Worm (Caenorhabditis elegans) whole organism, late embryonic: ENCODE measurements around the gene lido-4.

Experiments used
- ceh-22 ChIP-seq: sonication (generic microtip); optimal IDR thresholded peaks from 2 replicates; lab custom pipeline; 2017; ENCODE audit warnings: missing biosample characterization, missing genetic modification characterization
- elt-2 ChIP-seq: sonication (generic microtip); optimal IDR thresholded peaks from 2 replicates; lab custom pipeline; 2016; ENCODE audit warnings: missing genetic modification reagents, missing genetic modification characterization, missing compliant biosample characterization
- ets-4 ChIP-seq: sonication (generic microtip); optimal IDR thresholded peaks from 2 replicates; lab custom pipeline; 2016; ENCODE audit warnings: missing genetic modification characterization, missing compliant biosample characterization
- fkh-10 ChIP-seq: fragments of 150-350 bp; optimal IDR thresholded peaks from 2 replicates; lab custom pipeline; 2014; ENCODE audit warnings: missing biosample characterization, missing genetic modification reagents, missing genetic modification characterization
- odd-2 ChIP-seq: sonication (generic microtip); optimal IDR thresholded peaks from 2 replicates; lab custom pipeline; 2017; ENCODE audit warnings: antibody characterized with exemption, mild to moderate bottlenecking, missing genetic modification characterization, missing compliant biosample characterization
- pat-9 ChIP-seq: fragments of 200-800 bp; sonication (Bioruptor generic); optimal IDR thresholded peaks from 2 replicates; lab custom pipeline; 2018; ENCODE audit warnings: mild to moderate bottlenecking, missing genetic modification characterization, moderate library complexity, missing compliant biosample characterization
- pha-4 ChIP-seq: fragments of 150-350 bp; optimal IDR thresholded peaks from 2 replicates; lab custom pipeline; 2018; ENCODE audit warnings: missing biosample characterization, missing genetic modification reagents, missing genetic modification characterization
- pqm-1 ChIP-seq: sonication (generic microtip); optimal IDR thresholded peaks from 2 replicates; lab custom pipeline; 2016; ENCODE audit warnings: missing genetic modification characterization, missing compliant biosample characterization
- tbx-2 ChIP-seq: sonication (generic microtip); optimal IDR thresholded peaks from 2 replicates; lab custom pipeline; 2016; ENCODE audit warnings: missing genetic modification characterization, missing compliant biosample characterization

DNA sequence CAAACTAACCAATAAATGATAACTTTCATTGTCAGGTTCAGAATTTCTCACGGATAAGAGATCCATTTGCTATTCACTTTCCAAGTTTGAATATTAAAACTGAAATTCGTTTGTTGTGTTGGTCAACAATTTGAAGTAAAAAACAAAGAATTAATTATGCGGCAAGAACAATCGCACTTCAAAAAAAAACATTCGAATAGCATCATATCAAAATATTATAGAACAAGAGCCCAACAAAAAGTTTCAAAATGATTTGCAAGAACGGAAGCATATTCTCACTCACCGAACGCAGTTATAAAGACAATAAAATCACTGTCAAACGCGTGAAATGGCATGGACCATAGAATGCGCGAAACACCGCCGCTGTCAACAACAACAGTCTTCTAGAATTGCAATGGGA is 26.9 kb upstream of the lido-4 start, which contains the start of gene K09E3.7:
- TF ChIP-seq ceh-22 (tag; lab: Kevin White, UChicago) (no peak), ets-4 (tag; lab: Kevin White, UChicago) (no peak), tbx-2 (tag; lab: Kevin White, UChicago) (no peak), pqm-1 (tag; lab: Kevin White, UChicago) (no peak), elt-2 (tag; lab: Kevin White, UChicago) (no peak), fkh-10 (GFP tag; lab: Kevin White, UChicago) (no peak), pat-9 (tag; lab: Kevin White, UChicago) (no peak), odd-2 (tag; lab: Kevin White, UChicago) (no peak), pha-4 (no peak)
